Fruit fly (Drosophila melanogaster) whole organism, embryonic: Measurements from ENCODE around the gene RhoGEF4.

Experiments used
- BEAF-32 ChIP-seq: fragments of 200-800 bp; sonication (Bioruptor generic); optimal IDR thresholded peaks from 3 replicates; lab custom pipeline; 2017; ENCODE audit warnings: missing biosample characterization, missing genetic modification characterization, mild to moderate bottlenecking, moderate library complexity, missing genetic modification reagents
- CG10979 ChIP-seq: fragments of 200-800 bp; sonication (Bioruptor generic); optimal IDR thresholded peaks from 2 replicates; lab custom pipeline; 2018; ENCODE audit warnings: missing biosample characterization, mild to moderate bottlenecking, missing genetic modification characterization, moderate library complexity
- CG12155 ChIP-seq: fragments of 200-800 bp; sonication (Bioruptor generic); optimal IDR thresholded peaks from 3 replicates; lab custom pipeline; 2016; ENCODE audit warnings: missing biosample characterization, missing genetic modification characterization
- CG12659 ChIP-seq: fragments of 200-800 bp; sonication (Bioruptor generic); optimal IDR thresholded peaks from 3 replicates; lab custom pipeline; 2017; ENCODE audit warnings: mild to moderate bottlenecking, missing biosample characterization, missing genetic modification reagents, missing genetic modification characterization
- CG13287 ChIP-seq: fragments of 200-800 bp; sonication (Bioruptor generic); IDR thresholded peaks from 2 replicates; pipeline ENCODE4 v1.3.6; 2022; ENCODE audit warnings: missing biosample characterization, missing genetic modification characterization; ENCODE audit not compliant: partially characterized antibody
- CG14710 ChIP-seq: fragments of 200-800 bp; sonication (Bioruptor generic); optimal IDR thresholded peaks from 3 replicates; lab custom pipeline; 2019; ENCODE audit warnings: missing biosample characterization, mild to moderate bottlenecking, missing genetic modification characterization, moderate library complexity
- CG15514 ChIP-seq: fragments of 200-800 bp; sonication (Bioruptor generic); optimal IDR thresholded peaks from 3 replicates; lab custom pipeline; 2017; ENCODE audit warnings: missing biosample characterization, missing genetic modification characterization, mild to moderate bottlenecking, moderate library complexity, missing genetic modification reagents
- CG1603 ChIP-seq: fragments of 200-800 bp; sonication (Bioruptor generic); optimal IDR thresholded peaks from 2 replicates; lab custom pipeline; 2019; ENCODE audit warnings: missing biosample characterization, mild to moderate bottlenecking, missing genetic modification characterization, moderate library complexity
- CG18599 ChIP-seq: fragments of 200-800 bp; sonication (Bioruptor generic); optimal IDR thresholded peaks from 3 replicates; lab custom pipeline; 2017; ENCODE audit warnings: missing biosample characterization, missing genetic modification characterization, mild to moderate bottlenecking, moderate library complexity, missing genetic modification reagents
- CG2116 ChIP-seq: fragments of 200-800 bp; sonication (Bioruptor generic); optimal IDR thresholded peaks from 3 replicates; lab custom pipeline; 2018; ENCODE audit warnings: missing biosample characterization, mild to moderate bottlenecking, missing genetic modification characterization
- CG30020 ChIP-seq: fragments of 200-800 bp; optimal IDR thresholded peaks from 2 replicates; lab custom pipeline; 2019; ENCODE audit warnings: missing biosample characterization, mild to moderate bottlenecking, missing genetic modification characterization, moderate library complexity
- CG34376 ChIP-seq: fragments of 200-800 bp; sonication (Bioruptor generic); optimal IDR thresholded peaks from 2 replicates; lab custom pipeline; 2018; ENCODE audit warnings: missing biosample characterization, mild to moderate bottlenecking, missing genetic modification characterization
- CG34422 ChIP-seq: fragments of 200-800 bp; sonication (Bioruptor generic); IDR thresholded peaks from 3 replicates; pipeline ENCODE4 v1.3.6; 2022; ENCODE audit warnings: missing biosample characterization, missing genetic modification characterization
- CG3995 ChIP-seq: fragments of 200-800 bp; sonication (Bioruptor generic); optimal IDR thresholded peaks from 3 replicates; lab custom pipeline; 2016; ENCODE audit warnings: missing biosample characterization, missing genetic modification characterization
- CG4707 ChIP-seq: fragments of 200-800 bp; sonication (Bioruptor generic); optimal IDR thresholded peaks from 2 replicates; lab custom pipeline; 2018; ENCODE audit warnings: missing biosample characterization, mild to moderate bottlenecking, missing genetic modification characterization, moderate library complexity
- CG4730 ChIP-seq: fragments of 200-800 bp; sonication (Bioruptor generic); IDR thresholded peaks from 2 replicates; pipeline ENCODE4 v1.3.6; 2022; ENCODE audit warnings: missing biosample characterization, missing genetic modification characterization
- CG6254 ChIP-seq: fragments of 200-800 bp; sonication (Bioruptor generic); optimal IDR thresholded peaks from 3 replicates; lab custom pipeline; 2017; ENCODE audit warnings: mild to moderate bottlenecking, missing biosample characterization, missing genetic modification reagents, missing genetic modification characterization
- CG9797 ChIP-seq: fragments of 200-800 bp; sonication (Bioruptor generic); optimal IDR thresholded peaks from 3 replicates; lab custom pipeline; 2018; ENCODE audit warnings: missing biosample characterization, mild to moderate bottlenecking, missing genetic modification characterization
- Dll ChIP-seq: fragments of 200-800 bp; sonication (Bioruptor generic); IDR thresholded peaks from 4 replicates; pipeline ENCODE4 v1.3.6; 2022; ENCODE audit warnings: missing biosample characterization, missing genetic modification characterization; ENCODE audit not compliant: partially characterized antibody
- MESR4 ChIP-seq: fragments of 200-800 bp; sonication (Bioruptor generic); optimal IDR thresholded peaks from 2 replicates; lab custom pipeline; 2018; ENCODE audit warnings: missing biosample characterization, mild to moderate bottlenecking, missing genetic modification characterization, moderate library complexity
- Med ChIP-seq: fragments of 200-800 bp; sonication (Bioruptor generic); peaks from one replicate; lab custom pipeline; 2016; ENCODE audit warnings: missing biosample characterization, missing genetic modification characterization, mild to moderate bottlenecking, inconsistent platforms, moderate library complexity
- Myb ChIP-seq: fragments of 200-800 bp; sonication (Bioruptor generic); optimal IDR thresholded peaks from 2 replicates; lab custom pipeline; 2016; ENCODE audit warnings: missing biosample characterization, missing genetic modification characterization
- Nf-YC ChIP-seq: fragments of 200-800 bp; optimal IDR thresholded peaks from 3 replicates; lab custom pipeline; 2019; ENCODE audit warnings: missing biosample characterization, mild to moderate bottlenecking, missing genetic modification characterization, moderate library complexity
- Opbp ChIP-seq: fragments of 200-800 bp; sonication (Bioruptor generic); IDR thresholded peaks from 3 replicates; pipeline ENCODE4 v1.3.6; 2022; ENCODE audit warnings: missing biosample characterization, missing genetic modification characterization; ENCODE audit not compliant: partially characterized antibody
- Pdp1 ChIP-seq, 2 experiments: fragments of 200-800 bp; sonication (Bioruptor generic); optimal IDR thresholded peaks; 3 replicates each; lab custom pipeline; 2016; ENCODE audit warnings: missing biosample characterization in 2 of 2, missing genetic modification characterization in 2 of 2, mild to moderate bottlenecking in 1 of 2, moderate library complexity in 1 of 2
- Sin3A ChIP-seq: fragments of >200 bp; optimal IDR thresholded peaks from 2 replicates; lab custom pipeline; 2018
- Stat92E ChIP-seq, 3 experiments: fragments of >200 bp in 2 of 3; fragments of 200-800 bp in 1 of 3; sonication (Bioruptor generic) in 1 of 3; optimal IDR thresholded peaks; 2 replicates each; lab custom pipeline; 2017 to 2019; ENCODE audit warnings: missing biosample characterization in 3 of 3, missing genetic modification characterization in 3 of 3, mild to moderate bottlenecking in 1 of 3, moderate library complexity in 1 of 3
- chinmo ChIP-seq: fragments of 200-800 bp; sonication (Bioruptor generic); IDR thresholded peaks from 4 replicates; pipeline ENCODE4 v1.3.6; 2022; ENCODE audit warnings: missing biosample characterization, missing genetic modification characterization; ENCODE audit not compliant: partially characterized antibody
- gcm ChIP-seq: fragments of 200-800 bp; sonication (Bioruptor generic); optimal IDR thresholded peaks from 2 replicates; lab custom pipeline; 2019; ENCODE audit warnings: missing biosample characterization, mild to moderate bottlenecking, missing genetic modification characterization, moderate library complexity
- gfzf ChIP-seq: fragments of 200-800 bp; sonication (Bioruptor generic); optimal IDR thresholded peaks from 2 replicates; lab custom pipeline; 2016; ENCODE audit warnings: missing biosample characterization, mild to moderate bottlenecking, missing genetic modification characterization, moderate library complexity
- gsb ChIP-seq: fragments of 200-800 bp; sonication (Bioruptor generic); IDR thresholded peaks from 2 replicates; pipeline ENCODE4 v1.3.6; 2022; ENCODE audit warnings: missing biosample characterization, missing genetic modification characterization
- insv ChIP-seq, 2 experiments: fragments of 200-800 bp; sonication (Bioruptor generic); optimal IDR thresholded peaks; 3 replicates each; lab custom pipeline; 2016 to 2018; ENCODE audit warnings: missing biosample characterization in 2 of 2, missing genetic modification characterization in 2 of 2
- lola ChIP-seq, 3 experiments: fragments of >200 bp in 2 of 3; fragments of 200-800 bp in 1 of 3; sonication (Bioruptor generic) in 1 of 3; optimal IDR thresholded peaks; 2 replicates each; lab custom pipeline; 2017 to 2019; ENCODE audit warnings: missing biosample characterization in 3 of 3, missing genetic modification characterization in 3 of 3, mild to moderate bottlenecking in 1 of 3, moderate library complexity in 1 of 3
- nerfin-2 ChIP-seq: fragments of 200-800 bp; sonication (Bioruptor generic); IDR thresholded peaks from 2 replicates; pipeline ENCODE4 v1.3.6; 2022; ENCODE audit warnings: missing biosample characterization, missing genetic modification characterization; ENCODE audit not compliant: partially characterized antibody
- nom ChIP-seq: fragments of 200-800 bp; sonication (Bioruptor generic); optimal IDR thresholded peaks from 2 replicates; lab custom pipeline; 2017; ENCODE audit warnings: missing biosample characterization, missing genetic modification characterization, mild to moderate bottlenecking, moderate library complexity, missing genetic modification reagents
- pb ChIP-seq: fragments of 200-800 bp; sonication (Bioruptor generic); optimal IDR thresholded peaks from 3 replicates; lab custom pipeline; 2016; ENCODE audit warnings: missing biosample characterization, missing genetic modification characterization
- pfk ChIP-seq: fragments of 200-800 bp; sonication (Bioruptor generic); optimal IDR thresholded peaks from 2 replicates; lab custom pipeline; 2018; ENCODE audit warnings: missing biosample characterization, mild to moderate bottlenecking, missing genetic modification characterization, moderate library complexity
- phol ChIP-seq: fragments of 200-800 bp; sonication (Bioruptor generic); optimal IDR thresholded peaks from 3 replicates; lab custom pipeline; 2018; ENCODE audit warnings: missing biosample characterization, mild to moderate bottlenecking, missing genetic modification characterization, moderate library complexity
- psq ChIP-seq: fragments of 200-800 bp; sonication (Bioruptor generic); optimal IDR thresholded peaks from 2 replicates; lab custom pipeline; 2017; ENCODE audit warnings: missing biosample characterization, missing genetic modification characterization
- pzg ChIP-seq: fragments of 200-800 bp; sonication (Bioruptor generic); optimal IDR thresholded peaks from 3 replicates; lab custom pipeline; 2018; ENCODE audit warnings: missing biosample characterization, mild to moderate bottlenecking, missing genetic modification characterization, moderate library complexity
- row ChIP-seq: fragments of 200-800 bp; sonication (Bioruptor generic); IDR thresholded peaks from 3 replicates; pipeline ENCODE4 v1.3.6; 2022; ENCODE audit warnings: missing biosample characterization, missing genetic modification characterization
- run ChIP-seq: fragments of 200-800 bp; sonication (Bioruptor generic); optimal IDR thresholded peaks from 3 replicates; lab custom pipeline; 2018; ENCODE audit warnings: missing biosample characterization, mild to moderate bottlenecking, missing genetic modification characterization
- salm ChIP-seq: fragments of 200-800 bp; sonication (Bioruptor generic); optimal IDR thresholded peaks from 2 replicates; lab custom pipeline; 2018; ENCODE audit warnings: missing biosample characterization, mild to moderate bottlenecking, missing genetic modification characterization
- sens ChIP-seq: fragments of 200-800 bp; sonication (Bioruptor generic); peaks from one replicate; lab custom pipeline; 2016; ENCODE audit warnings: missing biosample characterization, missing genetic modification characterization
- wor ChIP-seq: fragments of 200-800 bp; sonication (Bioruptor generic); IDR thresholded peaks from 2 replicates; pipeline ENCODE4 v1.3.6; 2022; ENCODE audit warnings: missing biosample characterization, missing genetic modification characterization

The RhoGEF4 gene

DNA sequence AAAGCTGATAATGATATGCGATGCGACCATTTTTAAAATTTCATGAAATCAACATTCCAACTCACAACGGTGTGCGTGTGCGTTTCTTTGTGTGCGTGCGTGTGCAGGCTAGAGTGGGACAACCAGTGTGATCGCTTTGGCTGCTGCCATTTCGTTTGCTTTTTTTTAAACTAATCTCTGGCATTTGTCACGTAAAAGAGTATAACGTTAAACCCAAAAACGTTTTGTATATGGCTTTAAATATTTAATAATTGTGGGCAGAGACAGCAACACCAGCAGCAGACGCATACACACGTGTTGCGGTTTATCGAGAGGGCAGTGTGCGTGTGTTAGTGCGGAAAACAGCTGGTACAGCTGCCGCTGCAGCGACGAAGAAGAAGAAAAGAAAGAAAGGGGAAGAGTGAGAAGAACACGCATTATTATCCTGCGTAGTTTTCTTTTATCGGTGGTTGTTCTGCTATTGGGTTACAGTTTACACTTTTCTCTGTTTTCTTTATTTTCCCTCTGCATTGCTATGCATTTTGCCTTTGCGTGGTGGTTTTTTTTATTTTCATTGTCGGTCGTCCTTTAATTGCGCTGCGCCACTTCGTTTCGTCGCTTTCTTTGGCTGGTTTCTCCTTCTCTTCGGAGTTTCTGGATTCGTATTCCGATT is 47.1 kb upstream of the RhoGEF4 start (continued):
- TF ChIP-seq Nf-YC (tag; lab: Kevin White, UChicago), result peak; percentile 26
- no peak for TF ChIP-seq CG4707 (GFP tag; lab: Kevin White, UChicago)
- TF ChIP-seq CG13287 (GFP tag; lab: Robert Waterston, UW), result peak; percentile 21; the same call in 1 of the 2 replicates
- TF ChIP-seq run, result peak; percentile 88
- peak; percentile 15 for TF ChIP-seq gcm (GFP tag; lab: Kevin White, UChicago)
- TF ChIP-seq psq (GFP tag; lab: Kevin White, UChicago), result peak; percentile 71
- TF ChIP-seq CG12659, result peak; percentile 37
- peak; percentile 49 for TF ChIP-seq MESR4 (GFP tag; lab: Kevin White, UChicago)
- TF ChIP-seq salm, result no peak
- TF ChIP-seq CG10979, result peak; percentile 10
- TF ChIP-seq CG34422, result peak; percentile 50; the same call in 1 of the 3 replicates
- TF ChIP-seq Sin3A (lab: Kevin White, UChicago), result peak; percentile 9
- TF ChIP-seq CG6254, result no peak
- TF ChIP-seq pb (GFP tag; lab: Kevin White, UChicago), result no peak
- peak; percentile 58 for TF ChIP-seq phol (tag; lab: Kevin White, UChicago)
- no peak for TF ChIP-seq CG4730 (GFP tag; lab: Robert Waterston, UW)
- TF ChIP-seq chinmo (GFP tag; lab: Robert Waterston, UW), result peak; percentile 87
- peak in 1 of 3 experiments; percentile 18 for TF ChIP-seq lola (GFP tag; optimal IDR thresholded peaks at IDR 0.05; lab: Kevin White, UChicago)
- TF ChIP-seq CG1603 (tag; lab: Kevin White, UChicago), result peak; percentile 26
- peak; percentile 21 for TF ChIP-seq nom (GFP tag; lab: Kevin White, UChicago)
- peak; percentile 31 for TF ChIP-seq CG2116 (GFP tag; lab: Kevin White, UChicago)
- TF ChIP-seq Dll, result 0 out of 4 replicates have a peak, but pooled peaks have one; percentile 21
- TF ChIP-seq wor (GFP tag; lab: Robert Waterston, UW), result no peak
- TF ChIP-seq Opbp, result 0 out of 3 replicates have a peak, but pooled peaks have one; percentile 4
- peak in 1 of 2 experiments; percentile 11 for TF ChIP-seq insv (GFP tag; optimal IDR thresholded peaks at IDR 0.05; lab: Kevin White, UChicago)
- TF ChIP-seq CG34376 (GFP tag; lab: Kevin White, UChicago), result peak; percentile 7
- TF ChIP-seq, all 482 proteins: peak for 70

DNA sequence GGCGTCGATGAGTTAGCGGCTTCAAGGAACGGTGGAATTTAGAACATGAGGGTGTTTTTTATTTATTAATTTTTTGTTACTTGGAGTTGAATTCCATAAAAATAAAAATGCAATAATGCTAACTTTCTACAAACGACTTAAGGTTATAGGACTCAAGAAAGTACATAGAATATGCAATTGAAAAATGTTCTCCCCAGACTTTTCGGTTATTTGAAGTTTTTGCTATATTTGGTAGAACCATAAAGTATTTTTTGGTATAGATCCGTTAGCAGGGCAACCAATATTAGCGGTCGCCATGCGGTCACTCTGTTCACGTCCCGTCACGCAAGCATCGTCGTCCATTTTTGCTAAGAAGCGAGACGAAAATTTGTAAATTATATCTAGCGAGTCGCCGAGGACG is 46.3 kb upstream of the RhoGEF4 start, which contains the start of gene akirin:
Gene akirin, plus strand, starts transcription at position 301 of the 400 bp plus-strand sequence.
- peak; percentile 16 for TF ChIP-seq CG14710 (tag; lab: Kevin White, UChicago)
- peak; percentile 22; the same call in 1 of the 3 replicates for TF ChIP-seq row (GFP tag; lab: Robert Waterston, UW)
- peak in 1 of 2 experiments; percentile 22 for TF ChIP-seq Pdp1 (GFP tag; optimal IDR thresholded peaks at IDR 0.05; lab: Kevin White, UChicago)
- peak; percentile 18 for TF ChIP-seq pfk (GFP tag; lab: Kevin White, UChicago)
- TF ChIP-seq CG9797, result peak; percentile 38
- TF ChIP-seq CG15514 (GFP tag; lab: Kevin White, UChicago), result peak; percentile 4
- TF ChIP-seq Med (GFP tag; lab: Kevin White, UChicago), result peak; percentile 42
- peak; percentile 9 for TF ChIP-seq CG3995
- TF ChIP-seq CG18599, result peak; percentile 14
- TF ChIP-seq phol (tag; lab: Kevin White, UChicago), result peak; percentile 30
- TF ChIP-seq pzg (GFP tag; lab: Kevin White, UChicago), result peak; percentile 38
- TF ChIP-seq BEAF-32, result peak; percentile 24
- no peak for TF ChIP-seq nerfin-2 (GFP tag; lab: Robert Waterston, UW)
- TF ChIP-seq Myb (GFP tag; lab: Kevin White, UChicago), result peak; percentile 28
- TF ChIP-seq CG12155 (GFP tag; lab: Kevin White, UChicago), result peak; percentile 43
- TF ChIP-seq CG6254, result no peak
- no peak for TF ChIP-seq gsb
- peak; percentile 30 for TF ChIP-seq CG30020
- peak; percentile 12 for TF ChIP-seq sens (GFP tag; lab: Kevin White, UChicago)
- no peak for TF ChIP-seq Stat92E (GFP tag; optimal IDR thresholded peaks at IDR 0.05; lab: Kevin White, UChicago)
- TF ChIP-seq gfzf (GFP tag; lab: Kevin White, UChicago), result peak; percentile 70
- TF ChIP-seq gcm (GFP tag; lab: Kevin White, UChicago), result no peak
- TF ChIP-seq, all 482 proteins: peak for 17
